Fruit fly (Drosophila melanogaster) whole organism, embryonic: Measurements from ENCODE around the gene Pop4.
A peak's percentile ranks its signal among the peaks of the same experiment; 100 is the strongest.

Source experiments
- Aef1 ChIP-seq: fragments of 200-800 bp; sonication (Bioruptor generic); IDR thresholded peaks from 3 replicates; pipeline ENCODE4 v1.3.6; 2022; ENCODE audit warnings: missing biosample characterization, missing genetic modification characterization
- Asciz ChIP-seq: fragments of 200-800 bp; sonication (Bioruptor generic); optimal IDR thresholded peaks from 2 replicates; lab custom pipeline; 2017; ENCODE audit warnings: missing biosample characterization, mild to moderate bottlenecking, missing genetic modification characterization, missing genetic modification reagents
- Awh ChIP-seq: fragments of 200-800 bp; sonication (Bioruptor generic); IDR thresholded peaks from 2 replicates; pipeline ENCODE4, ENCODE4 v1.3.6; 2022; ENCODE audit warnings: missing biosample characterization, missing genetic modification characterization
- Bgb ChIP-seq: fragments of 200-800 bp; sonication (Bioruptor generic); IDR thresholded peaks from 2 replicates; pipeline ENCODE4 v1.3.6; 2022; ENCODE audit warnings: missing biosample characterization, missing genetic modification characterization; ENCODE audit not compliant: partially characterized antibody
- Blimp-1 ChIP-seq: fragments of 200-800 bp; sonication (Bioruptor generic); optimal IDR thresholded peaks from 3 replicates; lab custom pipeline; 2018; ENCODE audit warnings: missing biosample characterization, missing genetic modification characterization, mild to moderate bottlenecking, moderate library complexity, missing genetic modification reagents
- C15 ChIP-seq: fragments of 200-800 bp; sonication (Bioruptor generic); IDR thresholded peaks from 3 replicates; pipeline ENCODE4 v1.3.6; 2022; ENCODE audit warnings: missing biosample characterization, missing genetic modification characterization
- CG11093 ChIP-seq: fragments of 200-800 bp; sonication (Bioruptor generic); IDR thresholded peaks from 3 replicates; pipeline ENCODE4 v1.3.6; 2022; ENCODE audit warnings: missing biosample characterization, missing genetic modification characterization
- CG11723 ChIP-seq: fragments of 200-800 bp; sonication (Bioruptor generic); optimal IDR thresholded peaks from 2 replicates; lab custom pipeline; 2017; ENCODE audit warnings: missing biosample characterization, mild to moderate bottlenecking, missing genetic modification characterization
- CG13424 ChIP-seq: fragments of 200-800 bp; sonication (Bioruptor generic); optimal IDR thresholded peaks from 2 replicates; lab custom pipeline; 2019; ENCODE audit warnings: missing biosample characterization, mild to moderate bottlenecking, missing genetic modification characterization, moderate library complexity
- CG15479 ChIP-seq: fragments of 200-800 bp; sonication (Bioruptor generic); optimal IDR thresholded peaks from 3 replicates; lab custom pipeline; 2019; ENCODE audit warnings: missing biosample characterization, mild to moderate bottlenecking, missing genetic modification characterization, moderate library complexity
- CG1602 ChIP-seq: fragments of 200-800 bp; sonication (Bioruptor generic); optimal IDR thresholded peaks from 3 replicates; lab custom pipeline; 2016; ENCODE audit warnings: missing biosample characterization, missing genetic modification characterization
- CG1832 ChIP-seq: fragments of 200-800 bp; sonication (Bioruptor generic); optimal IDR thresholded peaks from 2 replicates; lab custom pipeline; 2017; ENCODE audit warnings: missing biosample characterization, mild to moderate bottlenecking, missing genetic modification characterization, inconsistent platforms
- CG3163 ChIP-seq: fragments of 200-800 bp; sonication (Bioruptor generic); optimal IDR thresholded peaks from 3 replicates; lab custom pipeline; 2016; ENCODE audit warnings: missing biosample characterization, missing genetic modification characterization
- CG32772 ChIP-seq: fragments of 200-800 bp; sonication (Bioruptor generic); IDR thresholded peaks from 2 replicates; pipeline ENCODE4 v1.3.6; 2022; ENCODE audit warnings: missing biosample characterization, missing genetic modification characterization
- CG3281 ChIP-seq: fragments of 200-800 bp; sonication (Bioruptor generic); optimal IDR thresholded peaks from 3 replicates; lab custom pipeline; 2017; ENCODE audit warnings: missing biosample characterization, mild to moderate bottlenecking, missing genetic modification characterization
- CG4424 ChIP-seq: fragments of 200-800 bp; sonication (Bioruptor generic); optimal IDR thresholded peaks from 3 replicates; lab custom pipeline; 2016; ENCODE audit warnings: missing biosample characterization, missing genetic modification characterization
- CG6683 ChIP-seq: fragments of 200-800 bp; sonication (Bioruptor generic); optimal IDR thresholded peaks from 2 replicates; lab custom pipeline; 2017; ENCODE audit warnings: missing biosample characterization, mild to moderate bottlenecking, missing genetic modification characterization, missing genetic modification reagents
- CG7357 ChIP-seq: fragments of 200-800 bp; sonication (Bioruptor generic); IDR thresholded peaks from 3 replicates; pipeline ENCODE4 v1.3.6; 2022; ENCODE audit warnings: missing biosample characterization, missing genetic modification characterization
- CG8944 ChIP-seq: fragments of 200-800 bp; sonication (Bioruptor generic); optimal IDR thresholded peaks from 3 replicates; lab custom pipeline; 2016; ENCODE audit warnings: missing biosample characterization, missing genetic modification characterization
- CG9437 ChIP-seq: fragments of 200-800 bp; sonication (Bioruptor generic); optimal IDR thresholded peaks from 2 replicates; lab custom pipeline; 2018; ENCODE audit warnings: missing biosample characterization, mild to moderate bottlenecking, missing genetic modification characterization
- CG9797 ChIP-seq: fragments of 200-800 bp; sonication (Bioruptor generic); optimal IDR thresholded peaks from 3 replicates; lab custom pipeline; 2018; ENCODE audit warnings: missing biosample characterization, mild to moderate bottlenecking, missing genetic modification characterization
- CrebB ChIP-seq: fragments of 200-800 bp; sonication (Bioruptor generic); optimal IDR thresholded peaks from 3 replicates; lab custom pipeline; 2018; ENCODE audit warnings: missing biosample characterization, mild to moderate bottlenecking, missing genetic modification characterization
- D19B ChIP-seq: fragments of 200-800 bp; sonication (Bioruptor generic); optimal IDR thresholded peaks from 2 replicates; lab custom pipeline; 2017; ENCODE audit warnings: missing biosample characterization, mild to moderate bottlenecking, missing genetic modification characterization
- Dp ChIP-seq: fragments of 200-800 bp; sonication (Bioruptor generic); optimal IDR thresholded peaks from 2 replicates; lab custom pipeline; 2018; ENCODE audit warnings: missing biosample characterization, mild to moderate bottlenecking, missing genetic modification characterization, moderate library complexity
- Elba2 ChIP-seq: fragments of 200-800 bp; sonication (Bioruptor generic); optimal IDR thresholded peaks from 3 replicates; lab custom pipeline; 2016; ENCODE audit warnings: missing biosample characterization, missing genetic modification characterization
- H15 ChIP-seq: fragments of 200-800 bp; sonication (Bioruptor generic); IDR thresholded peaks from 3 replicates; pipeline ENCODE4 v1.3.6; 2022; ENCODE audit warnings: missing biosample characterization, missing genetic modification characterization
- Hand ChIP-seq: fragments of 200-800 bp; sonication (Bioruptor generic); optimal IDR thresholded peaks from 2 replicates; lab custom pipeline; 2017; ENCODE audit warnings: mild to moderate bottlenecking, missing biosample characterization, missing genetic modification reagents, missing genetic modification characterization
- HmgD ChIP-seq: fragments of 200-800 bp; sonication (Bioruptor generic); optimal IDR thresholded peaks from 3 replicates; lab custom pipeline; 2016; ENCODE audit warnings: missing biosample characterization, missing genetic modification characterization
- Hr39 ChIP-seq: fragments of >200 bp; optimal IDR thresholded peaks from 2 replicates; lab custom pipeline; 2017
- Hr51 ChIP-seq, 2 experiments: fragments of 200-800 bp; sonication (Bioruptor generic); optimal IDR thresholded peaks; 2 replicates in 1 of 2; 3 replicates in 1 of 2; lab custom pipeline; 2016 to 2018; ENCODE audit warnings: missing biosample characterization in 2 of 2, missing genetic modification characterization in 2 of 2, mild to moderate bottlenecking in 1 of 2, moderate library complexity in 1 of 2
- NfI ChIP-seq: fragments of 200-800 bp; sonication (Bioruptor generic); optimal IDR thresholded peaks from 3 replicates; lab custom pipeline; 2018; ENCODE audit warnings: missing biosample characterization, mild to moderate bottlenecking, missing genetic modification characterization, moderate library complexity
- Optix ChIP-seq: fragments of 200-800 bp; sonication (Bioruptor generic); IDR thresholded peaks from 3 replicates; pipeline ENCODE4 v1.3.6; 2022; ENCODE audit warnings: missing biosample characterization, missing genetic modification characterization
- Pdp1 ChIP-seq, 2 experiments: fragments of 200-800 bp; sonication (Bioruptor generic); optimal IDR thresholded peaks; 3 replicates each; lab custom pipeline; 2016; ENCODE audit warnings: missing biosample characterization in 2 of 2, missing genetic modification characterization in 2 of 2, mild to moderate bottlenecking in 1 of 2, moderate library complexity in 1 of 2
- Ravus ChIP-seq: fragments of 200-800 bp; sonication (Bioruptor generic); IDR thresholded peaks from 2 replicates; pipeline ENCODE4 v1.3.6; 2022; ENCODE audit warnings: missing biosample characterization, missing genetic modification characterization
- Scr ChIP-seq: fragments of 200-800 bp; sonication (Bioruptor generic); IDR thresholded peaks from 2 replicates; pipeline ENCODE4 v1.3.6; 2022; ENCODE audit warnings: missing biosample characterization, missing genetic modification characterization; ENCODE audit not compliant: partially characterized antibody
- Side ChIP-seq: fragments of 200-800 bp; sonication (Bioruptor generic); optimal IDR thresholded peaks from 2 replicates; lab custom pipeline; 2016; ENCODE audit warnings: missing biosample characterization, missing genetic modification characterization
- amos ChIP-seq: fragments of 200-800 bp; sonication (Bioruptor generic); IDR thresholded peaks from 2 replicates; pipeline ENCODE4 v1.3.6; 2022; ENCODE audit warnings: missing biosample characterization, missing genetic modification characterization; ENCODE audit not compliant: partially characterized antibody
- bowl ChIP-seq: fragments of 200-800 bp; sonication (Bioruptor generic); IDR thresholded peaks from 2 replicates; pipeline ENCODE4 v1.3.6; 2022; ENCODE audit warnings: missing biosample characterization, missing genetic modification characterization
- fu2 ChIP-seq: fragments of 200-800 bp; sonication (Bioruptor generic); optimal IDR thresholded peaks from 2 replicates; lab custom pipeline; 2016; ENCODE audit warnings: missing biosample characterization, missing genetic modification characterization
- hbn ChIP-seq: fragments of 200-800 bp; sonication (Bioruptor generic); IDR thresholded peaks from 2 replicates; pipeline ENCODE4 v1.3.6; 2022; ENCODE audit warnings: missing biosample characterization, missing genetic modification characterization; ENCODE audit not compliant: partially characterized antibody
- insv ChIP-seq, 2 experiments: fragments of 200-800 bp; sonication (Bioruptor generic); optimal IDR thresholded peaks; 3 replicates each; lab custom pipeline; 2016 to 2018; ENCODE audit warnings: missing biosample characterization in 2 of 2, missing genetic modification characterization in 2 of 2
- inv ChIP-seq: fragments of 200-800 bp; sonication (Bioruptor generic); IDR thresholded peaks from 2 replicates; pipeline ENCODE4 v1.3.6; 2022; ENCODE audit warnings: missing biosample characterization, missing genetic modification characterization; ENCODE audit not compliant: partially characterized antibody
- luna ChIP-seq: fragments of 200-800 bp; sonication (Bioruptor generic); optimal IDR thresholded peaks from 2 replicates; lab custom pipeline; 2016; ENCODE audit warnings: missing biosample characterization, missing genetic modification characterization
- repo ChIP-seq: fragments of 200-800 bp; sonication (Bioruptor generic); optimal IDR thresholded peaks from 2 replicates; lab custom pipeline; 2016; ENCODE audit warnings: missing biosample characterization, missing genetic modification characterization
- row ChIP-seq: fragments of 200-800 bp; sonication (Bioruptor generic); IDR thresholded peaks from 3 replicates; pipeline ENCODE4 v1.3.6; 2022; ENCODE audit warnings: missing biosample characterization, missing genetic modification characterization
- sc ChIP-seq, 3 experiments: fragments of >200 bp in 2 of 3; fragments of 200-800 bp in 1 of 3; sonication (Bioruptor generic) in 1 of 3; optimal IDR thresholded peaks; 2 replicates in 2 of 3; 3 replicates in 1 of 3; lab custom pipeline; 2017; ENCODE audit warnings: mild to moderate bottlenecking in 1 of 3, missing biosample characterization in 1 of 3, missing genetic modification characterization in 1 of 3, missing genetic modification reagents in 1 of 3
- sens ChIP-seq: fragments of 200-800 bp; sonication (Bioruptor generic); peaks from one replicate; lab custom pipeline; 2016; ENCODE audit warnings: missing biosample characterization, missing genetic modification characterization
- sug ChIP-seq: fragments of 200-800 bp; optimal IDR thresholded peaks from 2 replicates; lab custom pipeline; 2019; ENCODE audit warnings: missing biosample characterization, mild to moderate bottlenecking, missing genetic modification characterization, moderate library complexity
- tup ChIP-seq: fragments of 200-800 bp; sonication (Bioruptor generic); optimal IDR thresholded peaks from 2 replicates; lab custom pipeline; 2016; ENCODE audit warnings: missing biosample characterization, mild to moderate bottlenecking, missing genetic modification characterization, moderate library complexity
- vvl ChIP-seq: fragments of 200-800 bp; sonication (Bioruptor generic); IDR thresholded peaks from 2 replicates; pipeline ENCODE4 v1.3.6; 2022; ENCODE audit warnings: missing biosample characterization, missing genetic modification characterization

Gene Pop4

DNA sequence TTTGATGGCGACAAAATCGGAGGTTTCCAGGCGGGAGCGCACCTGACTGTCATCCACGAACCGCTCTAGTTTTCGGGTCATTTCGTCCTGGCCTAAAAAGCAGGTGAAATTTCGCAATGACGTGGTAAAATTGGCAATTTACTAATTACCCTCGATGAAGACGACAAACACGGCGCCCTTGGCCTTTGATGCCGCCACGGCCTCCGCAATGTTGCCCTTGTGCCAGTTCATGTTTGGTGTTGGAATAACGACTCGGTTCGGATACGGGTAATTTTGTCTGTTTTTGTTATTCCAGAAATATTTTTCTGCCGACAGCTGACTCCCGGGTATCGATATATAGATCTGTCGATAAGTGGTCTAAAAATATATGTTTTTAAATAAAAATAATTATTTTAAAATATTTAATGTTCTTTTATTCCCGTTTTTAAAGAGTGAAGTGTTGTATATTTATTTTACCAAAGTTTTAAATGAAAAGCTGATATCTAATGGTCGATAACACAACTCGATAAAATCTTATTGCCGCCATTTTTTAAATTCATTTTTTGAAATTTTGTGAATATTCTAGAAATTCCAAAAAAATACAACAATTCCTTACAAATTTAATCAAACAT is 3.7 kb downstream of the Pop4 start, which contains the start of gene CG8042 (continued):
- 0 out of 2 replicates have a peak, but pooled peaks have one; percentile 40 for TF ChIP-seq Bgb (GFP tag; lab: Robert Waterston, UW)
- no peak for TF ChIP-seq C15 (GFP tag; lab: Robert Waterston, UW)
- TF ChIP-seq H15 (GFP tag; lab: Robert Waterston, UW) = no peak
- no peak for TF ChIP-seq CG8944 (GFP tag; lab: Kevin White, UChicago)
- TF ChIP-seq bowl (GFP tag; lab: Robert Waterston, UW) = no peak
- TF ChIP-seq CG3163 (GFP tag; lab: Kevin White, UChicago) = no peak
- TF ChIP-seq Aef1 (GFP tag; lab: Robert Waterston, UW) = no peak
- TF ChIP-seq Asciz (GFP tag; lab: Kevin White, UChicago) = no peak
- TF ChIP-seq CG11723 = no peak
- TF ChIP-seq CG4424 (GFP tag; lab: Kevin White, UChicago) = no peak
- TF ChIP-seq CG1832 (GFP tag; lab: Kevin White, UChicago) = no peak
- TF ChIP-seq Pdp1 (GFP tag; optimal IDR thresholded peaks at IDR 0.05; lab: Kevin White, UChicago) = no peak
- no peak for TF ChIP-seq inv
- TF ChIP-seq CG32772 (GFP tag; lab: Robert Waterston, UW) = no peak
- TF ChIP-seq tup (GFP tag; lab: Kevin White, UChicago) = no peak
- no peak for TF ChIP-seq NfI (GFP tag; lab: Kevin White, UChicago)
- no peak for TF ChIP-seq CG9797 (GFP tag; lab: Kevin White, UChicago)
- TF ChIP-seq Hand = no peak
- no peak for TF ChIP-seq D19B (GFP tag; lab: Kevin White, UChicago)
- no peak for TF ChIP-seq Blimp-1
- no peak for TF ChIP-seq CG13424 (tag; lab: Kevin White, UChicago)
- no peak for TF ChIP-seq CG15479 (GFP tag; lab: Kevin White, UChicago)
- TF ChIP-seq fu2 = no peak
- TF ChIP-seq CG9437 (GFP tag; lab: Kevin White, UChicago) = no peak
- no peak for TF ChIP-seq Elba2
- no peak for TF ChIP-seq CG6683 (GFP tag; lab: Kevin White, UChicago)
- no peak for TF ChIP-seq Hr39 (lab: Kevin White, UChicago)
- TF ChIP-seq luna (GFP tag; lab: Kevin White, UChicago) = no peak
- no peak for TF ChIP-seq Side (GFP tag; lab: Kevin White, UChicago)
- TF ChIP-seq Optix (GFP tag; lab: Robert Waterston, UW) = no peak
- no peak for TF ChIP-seq Ravus
- TF ChIP-seq repo (GFP tag; lab: Kevin White, UChicago) = no peak
- TF ChIP-seq vvl (GFP tag; lab: Robert Waterston, UW) = no peak
- TF ChIP-seq CrebB = no peak
- peak; percentile 67 for TF ChIP-seq Scr
- no peak; the same call in 1 of the 2 replicates for TF ChIP-seq amos (GFP tag; lab: Robert Waterston, UW)
- peak; percentile 77 for TF ChIP-seq Dp (GFP tag; lab: Kevin White, UChicago)
- TF ChIP-seq CG1602 = no peak
- peak; percentile 60 for TF ChIP-seq hbn (GFP tag; lab: Robert Waterston, UW)
- 0 out of 3 replicates have a peak, but pooled peaks have one; percentile 7 for TF ChIP-seq row
- no peak for TF ChIP-seq CG7357 (GFP tag; lab: Robert Waterston, UW)
- TF ChIP-seq sug (tag; lab: Kevin White, UChicago) = no peak
- TF ChIP-seq Hr51 (GFP tag; optimal IDR thresholded peaks at IDR 0.05; lab: Kevin White, UChicago) = no peak
- TF ChIP-seq HmgD (GFP tag; lab: Kevin White, UChicago) = no peak
- TF ChIP-seq CG3281 (GFP tag; lab: Kevin White, UChicago) = no peak
- no peak for TF ChIP-seq sc (optimal IDR thresholded peaks at IDR 0.05; lab: Kevin White, UChicago)
- TF ChIP-seq sc (GFP tag; optimal IDR thresholded peaks at IDR 0.05; lab: Kevin White, UChicago) = no peak
- TF ChIP-seq CG11093 (GFP tag; lab: Robert Waterston, UW) = no peak
- TF ChIP-seq Awh = no peak
- TF ChIP-seq sens (GFP tag; lab: Kevin White, UChicago) = no peak
- TF ChIP-seq insv (GFP tag; optimal IDR thresholded peaks at IDR 0.05; lab: Kevin White, UChicago) = no peak
